Worm (Caenorhabditis elegans) whole organism, L4 larva: ENCODE data around the gene slc-17.3.

ENCODE experiments used
- D1046.2 ChIP-seq: fragments of 200-800 bp; sonication (Bioruptor generic); IDR thresholded peaks from 2 replicates; pipeline ENCODE4 v1.3.6; 2022; ENCODE audit warnings: missing genetic modification characterization, missing compliant biosample characterization
- F10B5.3 ChIP-seq: sonication (generic microtip); optimal IDR thresholded peaks from 2 replicates; lab custom pipeline; 2016; ENCODE audit warnings: mild to moderate bottlenecking, missing genetic modification characterization, missing compliant biosample characterization
- R02D3.7 ChIP-seq: fragments of 150-350 bp; sonication (generic microtip); optimal IDR thresholded peaks from 3 replicates; lab custom pipeline; 2014; ENCODE audit warnings: missing biosample characterization, missing genetic modification characterization
- T20F7.1 ChIP-seq: fragments of 200-800 bp; sonication (Bioruptor generic); optimal IDR thresholded peaks from 2 replicates; lab custom pipeline; 2018; ENCODE audit warnings: mild to moderate bottlenecking, missing genetic modification characterization, missing compliant biosample characterization
- T26A8.4 ChIP-seq: fragments of 200-800 bp; sonication (Bioruptor generic); IDR thresholded peaks from 2 replicates; pipeline ENCODE4 v1.3.6; 2022; ENCODE audit warnings: missing genetic modification characterization, missing compliant biosample characterization
- Y5F2A.4 ChIP-seq: fragments of 200-800 bp; sonication (Bioruptor generic); optimal IDR thresholded peaks from 2 replicates; lab custom pipeline; 2018; ENCODE audit warnings: mild to moderate bottlenecking, missing genetic modification characterization, missing compliant biosample characterization
- Y75B8A.6 ChIP-seq: fragments of 200-800 bp; sonication (Bioruptor generic); IDR thresholded peaks from 2 replicates; pipeline ENCODE4 v1.3.6; 2022; ENCODE audit warnings: missing genetic modification reagents, missing genetic modification characterization, missing compliant biosample characterization
- aha-1 ChIP-seq: fragments of 150-350 bp; peaks from one replicate; lab custom pipeline; 2014; ENCODE audit warnings: missing biosample characterization, missing genetic modification characterization
- aly-2 ChIP-seq: sonication (generic microtip); optimal IDR thresholded peaks from 2 replicates; lab custom pipeline; 2018; ENCODE audit warnings: missing biosample characterization, missing genetic modification characterization
- ama-1 ChIP-seq: fragments of 150-350 bp; optimal IDR thresholded peaks from 2 replicates; lab custom pipeline; 2014; ENCODE audit warnings: inconsistent platforms, mixed read lengths
- arid-1 ChIP-seq: fragments of 200-800 bp; sonication (Bioruptor generic); conservative IDR thresholded peaks from 2 replicates; pipeline ENCODE4 v1.3.6; 2022; ENCODE audit warnings: missing genetic modification reagents, missing genetic modification characterization, missing compliant biosample characterization
- attf-4 ChIP-seq: sonication (generic microtip); optimal IDR thresholded peaks from 3 replicates; lab custom pipeline; 2017; ENCODE audit warnings: missing biosample characterization, missing genetic modification characterization
- ceh-44 ChIP-seq: fragments of 200-800 bp; sonication (Bioruptor generic); IDR thresholded peaks from 2 replicates; pipeline ENCODE4 v1.3.6; 2022; ENCODE audit warnings: missing genetic modification reagents, missing genetic modification characterization, missing compliant biosample characterization
- daf-12 ChIP-seq: fragments of 150-350 bp; optimal IDR thresholded peaks from 2 replicates; lab custom pipeline; 2014; ENCODE audit warnings: missing biosample characterization, missing genetic modification reagents, missing genetic modification characterization
- dmd-6 ChIP-seq: fragments of 200-800 bp; sonication (Bioruptor generic); IDR thresholded peaks from 2 replicates; pipeline ENCODE4 v1.3.6; 2022; ENCODE audit warnings: missing genetic modification reagents, missing genetic modification characterization, missing compliant biosample characterization
- dmd-9 ChIP-seq: fragments of 200-800 bp; sonication (Bioruptor generic); IDR thresholded peaks from 2 replicates; pipeline ENCODE4 v1.3.6; 2022; ENCODE audit warnings: missing genetic modification reagents, missing genetic modification characterization, missing compliant biosample characterization
- duxl-1 ChIP-seq: sonication (generic microtip); optimal IDR thresholded peaks from 2 replicates; lab custom pipeline; 2016; ENCODE audit warnings: mild to moderate bottlenecking, missing genetic modification characterization, moderate library complexity, missing compliant biosample characterization; ENCODE audit not compliant: poor library complexity
- egl-27 ChIP-seq: sonication (generic microtip); optimal IDR thresholded peaks from 3 replicates; lab custom pipeline; 2017; ENCODE audit warnings: missing biosample characterization, missing genetic modification reagents, missing genetic modification characterization
- fkh-10 ChIP-seq: fragments of 150-350 bp; optimal IDR thresholded peaks from 2 replicates; lab custom pipeline; 2014; ENCODE audit warnings: missing biosample characterization, missing genetic modification reagents, missing genetic modification characterization
- lim-7 ChIP-seq: fragments of 200-800 bp; sonication (Bioruptor generic); IDR thresholded peaks from 2 replicates; pipeline ENCODE4 v1.3.6; 2022; ENCODE audit warnings: missing genetic modification characterization, missing compliant biosample characterization
- lin-1 ChIP-seq: fragments of 200-800 bp; sonication (Bioruptor generic); IDR thresholded peaks from 2 replicates; pipeline ENCODE4 v1.3.6; 2022; ENCODE audit warnings: missing genetic modification reagents, missing genetic modification characterization, missing compliant biosample characterization
- lin-15B ChIP-seq: fragments of 150-350 bp; sonication (generic microtip); optimal IDR thresholded peaks from 3 replicates; lab custom pipeline; 2014; ENCODE audit warnings: missing biosample characterization, missing genetic modification characterization
- lin-39 ChIP-seq: fragments of 150-350 bp; optimal IDR thresholded peaks from 2 replicates; lab custom pipeline; 2014; ENCODE audit warnings: missing biosample characterization, missing genetic modification reagents, missing genetic modification characterization
- madf-9 ChIP-seq: fragments of 200-800 bp; sonication (Bioruptor generic); conservative IDR thresholded peaks from 2 replicates; pipeline ENCODE4 v1.3.6; 2022; ENCODE audit warnings: missing genetic modification reagents, missing genetic modification characterization, missing compliant biosample characterization
- mdt-29 ChIP-seq: fragments of 200-800 bp; sonication (Bioruptor generic); IDR thresholded peaks from 2 replicates; pipeline ENCODE4 v1.3.6; 2022; ENCODE audit warnings: missing genetic modification reagents, missing genetic modification characterization, missing compliant biosample characterization
- mep-1 ChIP-seq: fragments of 150-350 bp; sonication (generic microtip); optimal IDR thresholded peaks from 3 replicates; lab custom pipeline; 2014; ENCODE audit warnings: missing biosample characterization, missing genetic modification characterization
- mes-2 ChIP-seq: sonication (generic microtip); optimal IDR thresholded peaks from 2 replicates; lab custom pipeline; 2016; ENCODE audit warnings: missing genotype, mild to moderate bottlenecking, missing genetic modification characterization, missing compliant biosample characterization; ENCODE audit not compliant: poor library complexity, severe bottlenecking
- nhr-10 ChIP-seq: fragments of 150-350 bp; optimal IDR thresholded peaks from 2 replicates; lab custom pipeline; 2014; ENCODE audit warnings: missing biosample characterization, missing genetic modification characterization
- nhr-102 ChIP-seq: sonication (generic microtip); optimal IDR thresholded peaks from 2 replicates; lab custom pipeline; 2016; ENCODE audit warnings: mild to moderate bottlenecking, missing genetic modification characterization, moderate library complexity, missing compliant biosample characterization
- nhr-11 ChIP-seq: fragments of 150-350 bp; optimal IDR thresholded peaks from 2 replicates; lab custom pipeline; 2014; ENCODE audit warnings: missing biosample characterization, missing genetic modification characterization
- nhr-28 ChIP-seq: fragments of 150-350 bp; optimal IDR thresholded peaks from 2 replicates; lab custom pipeline; 2014; ENCODE audit warnings: missing biosample characterization, missing genetic modification characterization
- spr-1 ChIP-seq: sonication (generic microtip); optimal IDR thresholded peaks from 2 replicates; lab custom pipeline; 2016; ENCODE audit warnings: mild to moderate bottlenecking, missing genetic modification characterization, missing compliant biosample characterization
- tra-1 ChIP-seq: fragments of 200-800 bp; sonication (Bioruptor generic); IDR thresholded peaks from 2 replicates; pipeline ENCODE4 v1.3.6; 2022; ENCODE audit warnings: missing genetic modification reagents, missing genetic modification characterization, missing compliant biosample characterization
- unc-130 ChIP-seq: sonication (generic microtip); optimal IDR thresholded peaks from 2 replicates; lab custom pipeline; 2016; ENCODE audit warnings: missing genetic modification reagents, missing genetic modification characterization, missing compliant biosample characterization
- unc-62 ChIP-seq, 3 experiments: fragments of 150-350 bp in 1 of 3; sonication (generic microtip); optimal IDR thresholded peaks in 2 of 3; peaks in 1 of 3; 1 replicate in 1 of 3; 2 replicates in 2 of 3; lab custom pipeline; 2014 to 2017; ENCODE audit warnings: missing biosample characterization in 3 of 3, missing genetic modification characterization in 3 of 3, missing genetic modification reagents in 3 of 3, missing genotype in 1 of 3
- zfp-2 ChIP-seq: sonication (generic microtip); optimal IDR thresholded peaks from 2 replicates; lab custom pipeline; 2016; ENCODE audit warnings: mild to moderate bottlenecking, missing genetic modification characterization, missing compliant biosample characterization
- zfp-3 ChIP-seq: fragments of 200-800 bp; sonication (Bioruptor generic); conservative IDR thresholded peaks from 2 replicates; pipeline ENCODE4 v1.3.6; 2022; ENCODE audit warnings: missing genetic modification reagents, missing genetic modification characterization, missing compliant biosample characterization
- ztf-7 ChIP-seq: fragments of 150-350 bp; optimal IDR thresholded peaks from 2 replicates; lab custom pipeline; 2014; ENCODE audit warnings: missing biosample characterization, missing genetic modification characterization

slc-17.3 gene

DNA sequence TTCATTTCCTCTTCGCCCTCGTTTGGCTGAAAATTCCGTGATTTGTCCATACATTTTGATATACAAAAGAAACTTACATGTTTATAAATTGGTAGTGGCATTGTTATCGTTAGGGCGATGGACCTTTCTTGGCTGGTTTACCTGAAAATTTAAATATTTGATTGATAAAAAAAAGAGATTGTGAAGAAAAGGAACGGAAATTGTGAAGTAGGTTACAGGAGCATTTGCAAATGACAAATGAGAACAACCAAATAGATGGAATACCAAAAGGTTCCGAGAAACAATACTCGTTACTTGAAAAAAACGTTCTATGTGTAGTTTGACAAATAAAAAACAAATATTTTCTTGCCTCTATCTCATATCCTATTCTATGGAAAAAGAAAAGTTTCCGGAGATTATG lies 21.6 kb downstream of the slc-17.3 start, which contains the start of gene ZK652.8:
TSS of gene ZK652.8 (minus strand) at position 101 of the 400 bp plus-strand sequence.
- TF ChIP-seq fkh-10 (no peak), aha-1 (tag; lab: Kevin White, UChicago) (peak; percentile 59), egl-27 (tag; lab: Kevin White, UChicago) (no peak), nhr-11 (no peak)

- TF ChIP-seq lin-39 (tag; lab: Kevin White, UChicago) (no peak), D1046.2 (GFP tag; lab: Robert Waterston, UW) (no peak), nhr-10 (tag; lab: Kevin White, UChicago) (no peak), duxl-1 (no peak), zfp-2 (no peak), T26A8.4 (GFP tag; lab: Robert Waterston, UW) (no peak), unc-130 (GFP tag; lab: Kevin White, UChicago) (no peak), Y75B8A.6 (GFP tag; lab: Robert Waterston, UW) (no peak)
Measured at ce11 chrIII:7838907-7839642, 26.0 kb downstream of the slc-17.3 start, which contains the start of gene ceh-23. Gene ceh-23 (plus strand): TSS chrIII:7839592.

- TF ChIP-seq tra-1 (GFP tag; lab: Robert Waterston, UW) (no peak), nhr-102 (tag; lab: Kevin White, UChicago) (no peak), Y5F2A.4 (GFP tag; lab: Kevin White, UChicago) (no peak), R02D3.7 (no peak), ceh-44 (no peak), mdt-29 (GFP tag; lab: Robert Waterston, UW) (no peak), dmd-6 (GFP tag; lab: Robert Waterston, UW) (no peak), dmd-9 (GFP tag; lab: Robert Waterston, UW) (no peak)
- TF ChIP-seq, all 104 proteins: peak for 0
Measured at ce11 chrIII:7837567-7837966, 27.5 kb downstream of the slc-17.3 start.

ce11 chrIII:7835684-7836083 lies 29.4 kb downstream of the slc-17.3 start:
- TF ChIP-seq unc-62 (GFP tag; optimal IDR thresholded peaks at IDR 0.05 in 1 of 2; lab: Kevin White, UChicago) (peak in 1 of 2 experiments; percentile 13), unc-62 (tag; optimal IDR thresholded peaks at IDR 0.05; lab: Kevin White, UChicago) (no peak), ama-1 (lab: Kevin White, UChicago) (no peak)

DNA sequence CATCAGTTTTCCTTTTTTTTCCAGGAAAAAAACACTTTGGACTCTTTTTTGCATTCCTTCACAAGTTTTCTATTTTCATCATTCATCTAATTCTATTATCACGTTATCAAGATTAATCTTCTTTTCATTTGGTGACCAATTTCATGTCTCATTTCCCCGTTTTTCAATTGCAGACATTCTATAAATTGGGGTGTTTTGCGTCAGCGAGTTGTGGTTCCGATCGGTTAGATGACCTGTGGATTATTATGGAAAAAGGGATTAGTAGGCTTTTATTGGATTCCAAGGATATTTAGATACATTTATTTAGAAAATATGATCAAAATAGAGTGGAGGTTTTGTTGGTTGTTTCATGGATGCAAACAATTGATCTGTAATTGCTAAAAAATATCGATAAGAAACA lies 30.2 kb downstream of the slc-17.3 start:
- TF ChIP-seq daf-12 (tag; lab: Kevin White, UChicago) (no peak), lim-7 (GFP tag; lab: Robert Waterston, UW) (no peak), nhr-28 (tag; lab: Kevin White, UChicago) (no peak), aly-2 (tag; lab: Kevin White, UChicago) (no peak), mes-2 (tag; lab: Kevin White, UChicago) (no peak), zfp-3 (GFP tag; lab: Robert Waterston, UW) (no peak), F10B5.3 (tag; lab: Kevin White, UChicago) (no peak), mep-1 (tag; lab: Kevin White, UChicago) (no peak), T20F7.1 (no peak), ztf-7 (tag; lab: Kevin White, UChicago) (no peak), madf-9 (GFP tag; lab: Robert Waterston, UW) (no peak), spr-1 (tag; lab: Kevin White, UChicago) (no peak), lin-1 (GFP tag; lab: Robert Waterston, UW) (no peak), attf-4 (tag; lab: Kevin White, UChicago) (no peak), ama-1 (lab: Kevin White, UChicago) (no peak), arid-1 (no peak), lin-15B (tag; lab: Kevin White, UChicago) (no peak)
